Worm (Caenorhabditis elegans): Measurements from ENCODE around the gene hum-4.

- no peak for TF ChIP-seq T22C8.4 (GFP tag; IDR thresholded peaks at IDR 0.05)
- no peak for TF ChIP-seq cog-1 (tag; optimal IDR thresholded peaks at IDR 0.05)
- TF ChIP-seq ztf-23 (GFP tag; IDR thresholded peaks at IDR 0.05): 0 out of 2 replicates have a peak, but pooled peaks have one; percentile 8
- no peak for TF ChIP-seq flt-1 (GFP tag; IDR thresholded peaks at IDR 0.05)
- TF ChIP-seq med-1 (GFP tag; optimal IDR thresholded peaks at IDR 0.05; ENCODE audit: insufficient read depth): no peak
- TF ChIP-seq ref-1 (GFP tag; conservative IDR thresholded peaks at IDR 0.05): no peak
Measured at ce11 chrX:11472953-11473671, 39.7 kb upstream of the hum-4 start.
